Fruit fly (Drosophila melanogaster) whole organism: ENCODE measurements around the gene neo.

Experiments used
- CG8478 ChIP-seq: fragments of >200 bp; optimal IDR thresholded peaks from 2 replicates; lab custom pipeline; 2018; ENCODE audit warnings: inconsistent platforms
- Dll ChIP-seq: fragments of >200 bp; optimal IDR thresholded peaks from 2 replicates; lab custom pipeline; 2017
- EcR ChIP-seq, 2 experiments: fragments of >200 bp; optimal IDR thresholded peaks; 2 replicates each; lab custom pipeline; 2017; ENCODE audit warnings: missing biosample characterization in 2 of 2, missing genetic modification characterization in 2 of 2, missing genetic modification reagents in 2 of 2
- pan ChIP-seq: fragments of >200 bp; optimal IDR thresholded peaks from 2 replicates; lab custom pipeline; 2017
- psq ChIP-seq: fragments of >200 bp; optimal IDR thresholded peaks from 2 replicates; lab custom pipeline; 2017
- usp ChIP-seq: fragments of >200 bp; optimal IDR thresholded peaks from 2 replicates; lab custom pipeline; 2017; ENCODE audit warnings: missing biosample characterization, missing genetic modification characterization, mixed read lengths

neo gene

dm6 chr3R:29867470-29867869, 48.5 kb downstream of the neo start:
- TF ChIP-seq CG8478 (lab: Kevin White, UChicago) (no peak), Dll (lab: Kevin White, UChicago) (no peak), usp (GFP tag; lab: Kevin White, UChicago) (no peak), pan (lab: Kevin White, UChicago) (no peak), EcR (GFP tag; optimal IDR thresholded peaks at IDR 0.05; lab: Kevin White, UChicago) (no peak), psq (no peak)

- no peak for TF ChIP-seq CG8478 (lab: Kevin White, UChicago)
- TF ChIP-seq psq: no peak
- TF ChIP-seq usp (GFP tag; lab: Kevin White, UChicago): no peak
- no peak for TF ChIP-seq EcR (GFP tag; optimal IDR thresholded peaks at IDR 0.05; lab: Kevin White, UChicago)
- TF ChIP-seq Dll (lab: Kevin White, UChicago): no peak
- no peak for TF ChIP-seq pan (lab: Kevin White, UChicago)
Measured at dm6 chr3R:29867895-29868294, 49.0 kb downstream of the neo start.

dm6 chr3R:29868676-29869349, 49.9 kb downstream of the neo start, which contains the start of gene Zip99C:
Gene Zip99C (minus strand): TSS chr3R:29868895.
- TF ChIP-seq pan (lab: Kevin White, UChicago): no peak
- no peak for TF ChIP-seq psq
- no peak for TF ChIP-seq CG8478 (lab: Kevin White, UChicago)
- no peak for TF ChIP-seq Dll (lab: Kevin White, UChicago)
- TF ChIP-seq usp (GFP tag; lab: Kevin White, UChicago): no peak
- TF ChIP-seq EcR (GFP tag; optimal IDR thresholded peaks at IDR 0.05; lab: Kevin White, UChicago): no peak

dm6 chr3R:29869350-29869688, 50.4 kb downstream of the neo start, which contains the start of gene CG34133:
Gene CG34133 (plus strand): TSS chr3R:29869365.
- TF ChIP-seq psq (no peak), usp (GFP tag; lab: Kevin White, UChicago) (no peak)
